Worm (Caenorhabditis elegans): Measurements from ENCODE around the gene cdc-73.

DNA sequence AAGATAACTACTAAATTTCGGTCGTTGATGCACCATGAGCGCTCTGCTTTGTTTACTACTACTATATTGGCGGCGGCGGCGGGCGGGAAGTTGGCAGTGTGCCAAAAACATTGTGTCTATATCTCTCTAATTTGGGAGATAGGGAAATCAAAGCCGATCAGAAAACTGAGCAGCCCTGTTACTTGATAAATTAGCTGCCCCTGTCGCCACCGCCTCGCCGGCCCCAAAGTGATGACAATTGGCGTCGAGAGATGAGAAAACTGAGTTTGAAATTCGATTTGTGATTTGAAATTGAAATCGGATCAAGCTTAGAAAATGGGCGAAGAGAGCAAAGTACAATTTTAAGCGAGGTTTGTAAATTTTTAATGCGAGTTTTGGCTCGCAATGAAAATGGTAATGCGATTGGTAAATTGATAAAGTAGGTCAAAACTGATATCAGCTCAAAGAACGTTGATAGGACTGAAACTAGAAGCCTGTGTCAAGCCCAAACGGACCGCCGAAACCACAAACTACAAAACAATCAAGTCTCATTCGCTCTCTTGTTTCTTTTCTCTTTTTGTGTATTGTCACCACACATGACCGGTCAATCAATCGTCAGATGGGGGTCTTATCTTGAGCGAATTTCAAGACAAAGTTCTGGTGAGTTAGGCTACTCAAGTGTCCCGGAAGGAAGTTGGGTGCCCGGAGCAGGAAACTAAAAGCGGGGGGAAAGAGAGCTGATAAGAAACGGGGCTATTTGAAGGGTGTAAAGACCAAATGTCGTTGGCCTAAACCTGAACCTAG, 15.1 kb upstream of the cdc-73 start:
- TF ChIP-seq him-1 (tag; optimal IDR thresholded peaks at IDR 0.05) (no peak), dao-5 (tag; optimal IDR thresholded peaks at IDR 0.05) (no peak), W03F9.2 (tag; optimal IDR thresholded peaks at IDR 0.05) (no peak)
